Fruit fly (Drosophila melanogaster): ENCODE results near the gene CG32987.

- no peak for TF ChIP-seq CG8159 (tag; optimal IDR thresholded peaks at IDR 0.05)
- TF ChIP-seq CG10348 (GFP tag; IDR thresholded peaks at IDR 0.05) = no peak
- TF ChIP-seq Pif1B (GFP tag; optimal IDR thresholded peaks at IDR 0.05) = no peak
- no peak for TF ChIP-seq rn (GFP tag; IDR thresholded peaks at IDR 0.05)
- no peak for TF ChIP-seq Pif1A (GFP tag; optimal IDR thresholded peaks at IDR 0.05)
- TF ChIP-seq CG34367 (tag; optimal IDR thresholded peaks at IDR 0.05) = no peak
- no peak for TF ChIP-seq Snoo (tag; optimal IDR thresholded peaks at IDR 0.05)
- TF ChIP-seq EcR (GFP tag; optimal IDR thresholded peaks at IDR 0.05) = no peak
- no peak for TF ChIP-seq CG17806 (tag; optimal IDR thresholded peaks at IDR 0.05)
- TF ChIP-seq D1 (tag; optimal IDR thresholded peaks at IDR 0.05) = no peak
- TF ChIP-seq CG14655 (GFP tag; optimal IDR thresholded peaks at IDR 0.05) = no peak
- TF ChIP-seq CG32121 (GFP tag; IDR thresholded peaks at IDR 0.05) = no peak
- no peak for TF ChIP-seq Ets98B (GFP tag; IDR thresholded peaks at IDR 0.05)
These were observed 43.1 kb upstream of the CG32987 start for dm6 chr2L:8820539-8820938.
